Fruit fly (Drosophila melanogaster): ENCODE measurements around the gene CG13056.

The CG13056 gene

dm6 chr3L:16368199-16368598, 35.1 kb downstream of the CG13056 start, which contains the start of gene CG4842:
Gene CG4842 (plus strand): TSS chr3L:16368389.
- TF ChIP-seq tj (GFP tag; optimal IDR thresholded peaks at IDR 0.05): no peak
- no peak for TF ChIP-seq toe (GFP tag; optimal IDR thresholded peaks at IDR 0.05)
- TF ChIP-seq CG14711 (tag; optimal IDR thresholded peaks at IDR 0.05): no peak
- no peak for TF ChIP-seq cic (GFP tag; optimal IDR thresholded peaks at IDR 0.05)
- no peak for TF ChIP-seq CG7101 (tag; optimal IDR thresholded peaks at IDR 0.05)
- no peak for TF ChIP-seq CG1620 (GFP tag; optimal IDR thresholded peaks at IDR 0.05)
- TF ChIP-seq CG12768 (GFP tag; optimal IDR thresholded peaks at IDR 0.05): no peak
- TF ChIP-seq Hr96 (GFP tag; optimal IDR thresholded peaks at IDR 0.05): no peak
- no peak for TF ChIP-seq Mnt (GFP tag; optimal IDR thresholded peaks at IDR 0.05)
- no peak for TF ChIP-seq cnc (optimal IDR thresholded peaks at IDR 0.05)
- TF ChIP-seq CG5204 (GFP tag; optimal IDR thresholded peaks at IDR 0.05): no peak
- TF ChIP-seq pad (GFP tag; optimal IDR thresholded peaks at IDR 0.05): no peak
- no peak for TF ChIP-seq bab1 (GFP tag; optimal IDR thresholded peaks at IDR 0.05)
- no peak for TF ChIP-seq Clk (GFP tag; optimal IDR thresholded peaks at IDR 0.05)

dm6 chr3L:16369526-16369925, 36.4 kb downstream of the CG13056 start, which contains the start of gene CG18814:
Gene CG18814 (plus strand): TSS chr3L:16369826.
- TF ChIP-seq Crg-1 (GFP tag; optimal IDR thresholded peaks at IDR 0.05) (no peak), CG5204 (GFP tag; optimal IDR thresholded peaks at IDR 0.05) (no peak), Hr96 (GFP tag; optimal IDR thresholded peaks at IDR 0.05) (no peak), CG11617 (GFP tag; optimal IDR thresholded peaks at IDR 0.05) (no peak), ovo (GFP tag; optimal IDR thresholded peaks at IDR 0.05) (no peak), Mnt (GFP tag; optimal IDR thresholded peaks at IDR 0.05) (no peak)

dm6 chr3L:16377768-16378764, 45.0 kb downstream of the CG13056 start, which contains the start of gene roq:
Gene roq (minus strand): TSS chr3L:16378566.
- TF ChIP-seq tj (GFP tag; optimal IDR thresholded peaks at IDR 0.05) (peak; percentile 11), Hr96 (GFP tag; optimal IDR thresholded peaks at IDR 0.05) (no peak), Clk (GFP tag; optimal IDR thresholded peaks at IDR 0.05) (no peak), CG7045 (GFP tag; optimal IDR thresholded peaks at IDR 0.05) (no peak), Mnt (GFP tag; optimal IDR thresholded peaks at IDR 0.05) (peak; percentile 54), CG1620 (GFP tag; optimal IDR thresholded peaks at IDR 0.05) (peak; percentile 33), CG7101 (tag; optimal IDR thresholded peaks at IDR 0.05) (peak; percentile 24), CG12768 (GFP tag; optimal IDR thresholded peaks at IDR 0.05) (no peak), Crg-1 (GFP tag; optimal IDR thresholded peaks at IDR 0.05) (no peak), CG33017 (tag; optimal IDR thresholded peaks at IDR 0.05) (no peak), bab1 (GFP tag; optimal IDR thresholded peaks at IDR 0.05) (peak; percentile 63), kay (GFP tag; ENCODE audit: borderline replicate concordance) (peak; percentile 82), cnc (optimal IDR thresholded peaks at IDR 0.05) (no peak), CG5204 (GFP tag; optimal IDR thresholded peaks at IDR 0.05) (no peak), pad (GFP tag; optimal IDR thresholded peaks at IDR 0.05) (no peak), cic (GFP tag; optimal IDR thresholded peaks at IDR 0.05) (peak; percentile 23), toe (GFP tag; optimal IDR thresholded peaks at IDR 0.05) (no peak), CG14711 (tag; optimal IDR thresholded peaks at IDR 0.05) (no peak), CG11617 (GFP tag; optimal IDR thresholded peaks at IDR 0.05) (no peak), ovo (GFP tag; optimal IDR thresholded peaks at IDR 0.05) (no peak)

dm6 chr3L:16380770-16381169, 47.7 kb downstream of the CG13056 start:
- TF ChIP-seq Mnt (GFP tag; optimal IDR thresholded peaks at IDR 0.05) (peak; percentile 30), CG12768 (GFP tag; optimal IDR thresholded peaks at IDR 0.05) (peak; percentile 81), CG7045 (GFP tag; optimal IDR thresholded peaks at IDR 0.05) (peak; percentile 38), Clk (GFP tag; optimal IDR thresholded peaks at IDR 0.05) (no peak), tj (GFP tag; optimal IDR thresholded peaks at IDR 0.05) (no peak), CG33017 (tag; optimal IDR thresholded peaks at IDR 0.05) (peak; percentile 78), CG14711 (tag; optimal IDR thresholded peaks at IDR 0.05) (peak; percentile 67), kay (GFP tag; ENCODE audit: borderline replicate concordance) (peak; percentile 62), pad (GFP tag; optimal IDR thresholded peaks at IDR 0.05) (peak; percentile 41), CG1620 (GFP tag; optimal IDR thresholded peaks at IDR 0.05) (peak; percentile 26), cnc (optimal IDR thresholded peaks at IDR 0.05) (no peak), toe (GFP tag; optimal IDR thresholded peaks at IDR 0.05) (peak; percentile 73), ovo (GFP tag; optimal IDR thresholded peaks at IDR 0.05) (no peak), CG11617 (GFP tag; optimal IDR thresholded peaks at IDR 0.05) (peak; percentile 58), Crg-1 (GFP tag; optimal IDR thresholded peaks at IDR 0.05) (peak; percentile 60), cic (GFP tag; optimal IDR thresholded peaks at IDR 0.05) (no peak), CG7101 (tag; optimal IDR thresholded peaks at IDR 0.05) (peak; percentile 81), Hr96 (GFP tag; optimal IDR thresholded peaks at IDR 0.05) (peak; percentile 66), CG5204 (GFP tag; optimal IDR thresholded peaks at IDR 0.05) (no peak), bab1 (GFP tag; optimal IDR thresholded peaks at IDR 0.05) (peak; percentile 75)

- TF ChIP-seq Mnt (GFP tag; optimal IDR thresholded peaks at IDR 0.05) (peak; percentile 3), ovo (GFP tag; optimal IDR thresholded peaks at IDR 0.05) (peak; percentile 77), pad (GFP tag; optimal IDR thresholded peaks at IDR 0.05) (no peak), CG11617 (GFP tag; optimal IDR thresholded peaks at IDR 0.05) (no peak), cic (GFP tag; optimal IDR thresholded peaks at IDR 0.05) (peak; percentile 91)
These were observed 48.2 kb downstream of the CG13056 start, which contains the start of gene Agpat4 for dm6 chr3L:16381184-16381797. Gene Agpat4 (minus strand): TSS chr3L:16381570.
